Worm (Caenorhabditis elegans): ENCODE measurements around the gene C04C11.1.

DNA sequence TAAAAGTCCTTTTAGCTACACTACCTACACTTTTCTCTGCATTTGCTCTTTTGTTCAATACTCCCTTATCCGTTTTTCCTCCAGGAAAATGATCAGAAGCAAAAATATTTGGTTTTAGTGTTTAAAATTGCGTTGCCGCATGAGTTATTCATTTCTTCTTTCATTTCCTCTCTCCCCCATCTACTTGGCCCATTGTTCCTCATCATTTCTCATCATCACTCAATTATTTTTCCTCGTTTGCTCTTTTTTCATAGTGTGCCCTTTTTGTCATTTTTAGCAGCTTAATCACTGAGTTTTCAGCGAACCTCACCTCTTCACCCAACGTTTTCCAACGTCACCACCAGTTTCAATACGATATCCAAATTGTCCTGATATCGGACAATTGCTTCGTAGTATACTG lies 28.8 kb downstream of the C04C11.1 start, which contains the start of gene dyc-1:
- TF ChIP-seq xnd-1 (tag; optimal IDR thresholded peaks at IDR 0.05) (no peak), F10E7.11 (tag; optimal IDR thresholded peaks at IDR 0.05) (no peak), attf-3 (GFP tag; conservative IDR thresholded peaks at IDR 0.05) (no peak)

Measured in whole organism, young adult.